Worm (Caenorhabditis elegans) whole organism, young adult: Measurements from ENCODE around the gene Y66A7A.7.

ENCODE experiments used
- B0019.2 ChIP-seq: fragments of 200-800 bp; sonication (Bioruptor generic); conservative IDR thresholded peaks from 2 replicates; pipeline ENCODE4 v1.3.6; 2022; ENCODE audit warnings: missing genetic modification reagents, missing genetic modification characterization, missing compliant biosample characterization
- B0035.1 ChIP-seq: sonication (generic microtip); optimal IDR thresholded peaks from 2 replicates; lab custom pipeline; 2016; ENCODE audit warnings: missing genetic modification characterization, mild to moderate bottlenecking, missing compliant biosample characterization, missing genotype, missing genetic modification reagents
- B0336.3 ChIP-seq: fragments of 200-800 bp; sonication (Bioruptor generic); IDR thresholded peaks from 2 replicates; pipeline ENCODE4 v1.3.6; 2022; ENCODE audit warnings: missing genetic modification characterization, missing compliant biosample characterization
- F22D6.2 ChIP-seq: sonication (generic microtip); optimal IDR thresholded peaks from 2 replicates; lab custom pipeline; 2016; ENCODE audit warnings: mild to moderate bottlenecking, missing genetic modification characterization, missing compliant biosample characterization
- F57A8.1 ChIP-seq: fragments of 200-800 bp; sonication (Bioruptor generic); optimal IDR thresholded peaks from 2 replicates; lab custom pipeline; 2018; ENCODE audit warnings: mild to moderate bottlenecking, missing genetic modification characterization, moderate library complexity, missing compliant biosample characterization
- Y53G8AR.9 ChIP-seq: fragments of 200-800 bp; sonication (Bioruptor generic); conservative IDR thresholded peaks from 2 replicates; pipeline ENCODE4 v1.3.6; 2022; ENCODE audit warnings: missing genetic modification reagents, missing genetic modification characterization, missing compliant biosample characterization
- Y67H2A.10 ChIP-seq: fragments of 200-800 bp; sonication (Bioruptor generic); conservative IDR thresholded peaks from 2 replicates; pipeline ENCODE4 v1.3.6; 2022; ENCODE audit warnings: missing genetic modification reagents, missing genetic modification characterization, missing compliant biosample characterization
- Y95B8A.8 ChIP-seq: fragments of 200-800 bp; sonication (Bioruptor generic); IDR thresholded peaks from 2 replicates; pipeline ENCODE4 v1.3.6; 2022; ENCODE audit warnings: missing genetic modification reagents, missing genetic modification characterization, missing compliant biosample characterization
- aptf-3 ChIP-seq: fragments of 200-800 bp; sonication (Bioruptor generic); IDR thresholded peaks from 2 replicates; pipeline ENCODE4 v1.3.6; 2022; ENCODE audit warnings: missing genetic modification characterization, missing compliant biosample characterization
- attf-5 ChIP-seq: fragments of 200-800 bp; sonication (Bioruptor generic); optimal IDR thresholded peaks from 2 replicates; lab custom pipeline; 2018; ENCODE audit warnings: mild to moderate bottlenecking, missing genetic modification characterization, missing compliant biosample characterization
- bed-1 ChIP-seq: fragments of 200-800 bp; sonication (Bioruptor generic); IDR thresholded peaks from 2 replicates; pipeline ENCODE4 v1.3.6; 2022; ENCODE audit warnings: missing genetic modification reagents, missing genetic modification characterization, missing compliant biosample characterization
- cebp-1 ChIP-seq, 2 experiments: fragments of 200-800 bp in 1 of 2; sonication (Bioruptor generic) in 1 of 2; sonication (generic microtip) in 1 of 2; IDR thresholded peaks in 1 of 2; optimal IDR thresholded peaks in 1 of 2; 2 replicates each; pipeline versions ENCODE4 v1.3.6 to Lab custom; 2017 to 2022; ENCODE audit warnings: missing compliant biosample characterization in 2 of 2, missing genetic modification characterization in 2 of 2, mild to moderate bottlenecking in 1 of 2, missing genetic modification reagents in 1 of 2, moderate library complexity in 1 of 2
- ceh-100 ChIP-seq: fragments of 200-800 bp; sonication (Bioruptor generic); IDR thresholded peaks from 2 replicates; pipeline ENCODE4 v1.3.6; 2022; ENCODE audit warnings: missing genetic modification reagents, missing genetic modification characterization, missing compliant biosample characterization
- ceh-40 ChIP-seq: fragments of 200-800 bp; sonication (Bioruptor generic); IDR thresholded peaks from 2 replicates; pipeline ENCODE4 v1.3.6; 2022; ENCODE audit warnings: missing genetic modification characterization, missing compliant biosample characterization
- chd-7 ChIP-seq: sonication (generic microtip); optimal IDR thresholded peaks from 2 replicates; lab custom pipeline; 2016; ENCODE audit warnings: mild to moderate bottlenecking, missing genetic modification characterization, moderate library complexity, missing compliant biosample characterization
- egl-18 ChIP-seq: fragments of 200-800 bp; sonication (Bioruptor generic); IDR thresholded peaks from 2 replicates; pipeline ENCODE4 v1.3.6; 2022; ENCODE audit warnings: missing genetic modification reagents, missing genetic modification characterization, missing compliant biosample characterization
- ets-4 ChIP-seq: fragments of 200-800 bp; sonication (Bioruptor generic); optimal IDR thresholded peaks from 2 replicates; lab custom pipeline; 2018; ENCODE audit warnings: mild to moderate bottlenecking, missing genetic modification characterization, missing compliant biosample characterization
- gei-17 ChIP-seq: fragments of 200-800 bp; sonication (Bioruptor generic); optimal IDR thresholded peaks from 2 replicates; lab custom pipeline; 2018; ENCODE audit warnings: mild to moderate bottlenecking, missing genetic modification characterization, missing compliant biosample characterization
- hlh-26 ChIP-seq: fragments of 200-800 bp; sonication (Bioruptor generic); conservative IDR thresholded peaks from 2 replicates; pipeline ENCODE4 v1.3.6; 2022; ENCODE audit warnings: missing genetic modification reagents, missing genetic modification characterization, missing compliant biosample characterization
- let-526 ChIP-seq: fragments of 200-800 bp; sonication (Bioruptor generic); IDR thresholded peaks from 2 replicates; pipeline ENCODE4 v1.3.6; 2022; ENCODE audit warnings: missing genetic modification reagents, missing genetic modification characterization, missing compliant biosample characterization
- let-607 ChIP-seq, 2 experiments: fragments of 200-800 bp in 1 of 2; sonication (Bioruptor generic) in 1 of 2; sonication (generic microtip) in 1 of 2; optimal IDR thresholded peaks; 2 replicates each; lab custom pipeline; 2016 to 2018; ENCODE audit warnings: mild to moderate bottlenecking in 2 of 2, missing compliant biosample characterization in 2 of 2, missing genetic modification characterization in 2 of 2, moderate library complexity in 2 of 2, missing genotype in 1 of 2
- madf-6 ChIP-seq: fragments of 200-800 bp; sonication (Bioruptor generic); IDR thresholded peaks from 2 replicates; pipeline ENCODE4 v1.3.6; 2022; ENCODE audit warnings: missing genetic modification reagents, missing genetic modification characterization, missing compliant biosample characterization
- mcd-1 ChIP-seq: fragments of 200-800 bp; sonication (Bioruptor generic); IDR thresholded peaks from 2 replicates; pipeline ENCODE4 v1.3.6; 2022; ENCODE audit warnings: missing genetic modification reagents, missing genetic modification characterization, missing compliant biosample characterization
- mel-28 ChIP-seq: sonication (generic microtip); optimal IDR thresholded peaks from 2 replicates; lab custom pipeline; 2016; ENCODE audit warnings: borderline replicate concordance, mild to moderate bottlenecking, missing genetic modification characterization, missing compliant biosample characterization
- mes-4 ChIP-seq: sonication (generic microtip); optimal IDR thresholded peaks from 2 replicates; lab custom pipeline; 2016; ENCODE audit warnings: missing genotype, missing genetic modification characterization, missing compliant biosample characterization
- mxl-1 ChIP-seq: sonication (generic microtip); optimal IDR thresholded peaks from 2 replicates; lab custom pipeline; 2016; ENCODE audit warnings: missing genetic modification characterization, missing compliant biosample characterization
- nhr-90 ChIP-seq: sonication (generic microtip); optimal IDR thresholded peaks from 2 replicates; lab custom pipeline; 2016; ENCODE audit warnings: missing genotype, mild to moderate bottlenecking, missing genetic modification characterization, missing compliant biosample characterization
- rcor-1 ChIP-seq: fragments of 200-800 bp; sonication (Bioruptor generic); IDR thresholded peaks from 2 replicates; pipeline ENCODE4 v1.3.6; 2022; ENCODE audit warnings: missing genetic modification reagents, missing genetic modification characterization, missing compliant biosample characterization
- rpc-1 ChIP-seq, 2 experiments: fragments of 150-350 bp in 1 of 2; sonication (generic microtip) in 1 of 2; optimal IDR thresholded peaks; 2 replicates each; lab custom pipeline; 2014 to 2018; ENCODE audit warnings: missing biosample characterization in 1 of 2, missing genetic modification characterization in 1 of 2, missing genetic modification reagents in 1 of 2, missing genotype in 1 of 2
- snpc-1.1 ChIP-seq: sonication (generic microtip); optimal IDR thresholded peaks from 2 replicates; lab custom pipeline; 2017; ENCODE audit warnings: missing genetic modification characterization, mild to moderate bottlenecking, missing compliant biosample characterization, antibody characterized with exemption, moderate library complexity, missing genotype, missing genetic modification reagents; ENCODE audit not compliant: insufficient read depth
- snpc-4 ChIP-seq, 5 experiments: fragments of 150-350 bp in 1 of 5; sonication (generic microtip) in 4 of 5; optimal IDR thresholded peaks; 2 replicates each; lab custom pipeline; 2014 to 2018; ENCODE audit warnings: missing genetic modification characterization in 5 of 5, missing biosample characterization in 3 of 5, antibody characterized with exemption in 2 of 5, mild to moderate bottlenecking in 2 of 5, missing compliant biosample characterization in 2 of 5, missing genotype in 2 of 5, moderate library complexity in 2 of 5, missing genetic modification reagents in 1 of 5
- tbp1 ChIP-seq: fragments of 200-800 bp; sonication (Bioruptor generic); optimal IDR thresholded peaks from 2 replicates; lab custom pipeline; 2018; ENCODE audit warnings: mild to moderate bottlenecking, missing genetic modification characterization, missing compliant biosample characterization
- ztf-28 ChIP-seq: fragments of 200-800 bp; sonication (Bioruptor generic); IDR thresholded peaks from 2 replicates; pipeline ENCODE4 v1.3.6; 2022; ENCODE audit warnings: missing genetic modification reagents, missing genetic modification characterization, missing compliant biosample characterization
- ztf-3 ChIP-seq: fragments of 200-800 bp; sonication (Bioruptor generic); optimal IDR thresholded peaks from 2 replicates; lab custom pipeline; 2018; ENCODE audit warnings: mild to moderate bottlenecking, missing genetic modification characterization, missing compliant biosample characterization

Gene Y66A7A.7

ce11 chrIII:11607870-11608269, 21.4 kb downstream of the Y66A7A.7 start, which contains the start of gene Y66D12A.1:
Y66D12A.1 (plus strand) TSS chrIII:11608170.
- no peak for TF ChIP-seq B0019.2 (GFP tag; lab: Robert Waterston, UW)
- TF ChIP-seq tbp1 (GFP tag; lab: Kevin White, UChicago): no peak
- TF ChIP-seq madf-6: no peak
- TF ChIP-seq ets-4 (GFP tag; lab: Kevin White, UChicago): no peak
- no peak for TF ChIP-seq rcor-1
- no peak for TF ChIP-seq mes-4 (tag; lab: Kevin White, UChicago)
- TF ChIP-seq cebp-1 (GFP tag; IDR thresholded peaks at IDR 0.05; lab: Robert Waterston, UW): no peak
- TF ChIP-seq cebp-1 (tag; optimal IDR thresholded peaks at IDR 0.05; lab: Kevin White, UChicago): no peak
- no peak for TF ChIP-seq gei-17 (GFP tag; lab: Kevin White, UChicago)
- no peak for TF ChIP-seq hlh-26 (GFP tag; lab: Robert Waterston, UW)

ce11 chrIII:11592096-11592495, 37.2 kb downstream of the Y66A7A.7 start:
- TF ChIP-seq bed-1 (GFP tag; lab: Robert Waterston, UW): no peak
- TF ChIP-seq rpc-1 (optimal IDR thresholded peaks at IDR 0.05; lab: Kevin White, UChicago): no peak
- TF ChIP-seq rpc-1 (tag; optimal IDR thresholded peaks at IDR 0.05; lab: Kevin White, UChicago): no peak
- TF ChIP-seq Y67H2A.10 (GFP tag; lab: Robert Waterston, UW): no peak
- no peak for TF ChIP-seq chd-7 (tag; lab: Kevin White, UChicago)
- no peak for TF ChIP-seq snpc-4 (GFP tag; optimal IDR thresholded peaks at IDR 0.05; lab: Kevin White, UChicago)
- TF ChIP-seq snpc-4 (tag; optimal IDR thresholded peaks at IDR 0.05; lab: Kevin White, UChicago): no peak
- no peak for TF ChIP-seq let-607 (tag; optimal IDR thresholded peaks at IDR 0.05; lab: Kevin White, UChicago)
- TF ChIP-seq mel-28 (tag; lab: Kevin White, UChicago): no peak
- TF ChIP-seq ztf-3 (GFP tag; lab: Kevin White, UChicago): no peak
- TF ChIP-seq ceh-40: no peak
- no peak for TF ChIP-seq Y53G8AR.9 (GFP tag; lab: Robert Waterston, UW)
- no peak for TF ChIP-seq F57A8.1 (GFP tag; lab: Kevin White, UChicago)
- TF ChIP-seq nhr-90: no peak

- TF ChIP-seq let-526 (GFP tag; lab: Robert Waterston, UW): no peak
- TF ChIP-seq ztf-28 (GFP tag; lab: Robert Waterston, UW): no peak
- peak; percentile 72 for TF ChIP-seq mcd-1 (GFP tag; lab: Robert Waterston, UW)
- peak; percentile 85 for TF ChIP-seq ceh-100 (GFP tag; lab: Robert Waterston, UW)
- TF ChIP-seq mxl-1: no peak
- no peak for TF ChIP-seq B0336.3 (GFP tag; lab: Robert Waterston, UW)
These were observed 39.0 kb downstream of the Y66A7A.7 start for ce11 chrIII:11590255-11590654.

- TF ChIP-seq let-526 (GFP tag; lab: Robert Waterston, UW): no peak
- TF ChIP-seq Y95B8A.8 (GFP tag; lab: Robert Waterston, UW): no peak
- no peak for TF ChIP-seq attf-5 (GFP tag; lab: Kevin White, UChicago)
- no peak for TF ChIP-seq egl-18 (GFP tag; lab: Robert Waterston, UW)
- TF ChIP-seq mxl-1: no peak
- TF ChIP-seq ztf-28 (GFP tag; lab: Robert Waterston, UW): no peak
- no peak for TF ChIP-seq aptf-3
- TF ChIP-seq ztf-3 (GFP tag; lab: Kevin White, UChicago): no peak
- TF ChIP-seq B0035.1: no peak
- no peak for TF ChIP-seq snpc-1.1 (tag; lab: Kevin White, UChicago)
- no peak for TF ChIP-seq F22D6.2
These were observed 39.9 kb downstream of the Y66A7A.7 start for ce11 chrIII:11589311-11589710.
